Worm (Caenorhabditis elegans) whole organism, young adult: ENCODE measurements around the gene ugt-23.

Experiments
- Y79H2A.3 ChIP-seq: fragments of 200-800 bp; sonication (Bioruptor generic); conservative IDR thresholded peaks from 2 replicates; pipeline ENCODE4 v1.3.6; 2022; ENCODE audit warnings: missing genetic modification reagents, missing genetic modification characterization, missing compliant biosample characterization
- dpl-1 ChIP-seq: fragments of 150-350 bp; optimal IDR thresholded peaks from 2 replicates; lab custom pipeline; 2014; ENCODE audit warnings: missing biosample characterization, missing genetic modification reagents, missing genetic modification characterization
- efl-1 ChIP-seq: fragments of 150-350 bp; optimal IDR thresholded peaks from 2 replicates; lab custom pipeline; 2014; ENCODE audit warnings: missing biosample characterization, missing genetic modification reagents, missing genetic modification characterization
- lin-35 ChIP-seq, 3 experiments: fragments of 150-350 bp in 2 of 3; sonication (generic microtip) in 1 of 3; optimal IDR thresholded peaks; 2 replicates each; lab custom pipeline; 2014 to 2018; ENCODE audit warnings: missing biosample characterization in 3 of 3, missing genetic modification characterization in 3 of 3, missing genetic modification reagents in 3 of 3
- nfyb-1 ChIP-seq: fragments of 200-800 bp; sonication (Bioruptor generic); IDR thresholded peaks from 2 replicates; pipeline ENCODE4 v1.3.6; 2022; ENCODE audit warnings: missing genetic modification reagents, missing genetic modification characterization, missing compliant biosample characterization
- pha-4 ChIP-seq: fragments of 150-350 bp; sonication (generic microtip); optimal IDR thresholded peaks from 2 replicates; lab custom pipeline; 2014; ENCODE audit warnings: missing biosample characterization, missing genetic modification reagents, missing genetic modification characterization

- no peak for TF ChIP-seq Y79H2A.3 (GFP tag; lab: Robert Waterston, UW)
- no peak for TF ChIP-seq dpl-1
- TF ChIP-seq lin-35 (GFP tag; optimal IDR thresholded peaks at IDR 0.05; lab: Kevin White, UChicago): no peak
- TF ChIP-seq nfyb-1: no peak
- TF ChIP-seq pha-4: no peak
- no peak for TF ChIP-seq efl-1 (GFP tag; lab: Kevin White, UChicago)
These were observed 16.4 kb upstream of the ugt-23 start for ce11 chrX:9941379-9941778.
